Worm (Caenorhabditis elegans) whole organism, late embryonic: ENCODE results near the gene srgp-1.

ENCODE experiments used
- C08G9.2 ChIP-seq: sonication (generic microtip); optimal IDR thresholded peaks from 2 replicates; lab custom pipeline; 2016; ENCODE audit warnings: mild to moderate bottlenecking, missing genetic modification characterization, moderate library complexity, missing compliant biosample characterization
- C38D4.7 ChIP-seq: fragments of 200-800 bp; sonication (Bioruptor generic); optimal IDR thresholded peaks from 2 replicates; lab custom pipeline; 2018; ENCODE audit warnings: mild to moderate bottlenecking, missing genetic modification characterization, moderate library complexity, missing compliant biosample characterization
- F13H6.1 ChIP-seq: sonication (generic microtip); optimal IDR thresholded peaks from 2 replicates; lab custom pipeline; 2016; ENCODE audit warnings: missing genetic modification characterization, missing compliant biosample characterization
- K09A11.1 ChIP-seq: sonication (generic microtip); optimal IDR thresholded peaks from 2 replicates; lab custom pipeline; 2017; ENCODE audit warnings: antibody characterized with exemption, mild to moderate bottlenecking, missing genetic modification characterization, missing compliant biosample characterization; ENCODE audit not compliant: insufficient read depth
- Y22D7AL.16 ChIP-seq: sonication (generic microtip); optimal IDR thresholded peaks from 2 replicates; lab custom pipeline; 2016; ENCODE audit warnings: missing genetic modification characterization, missing compliant biosample characterization
- ahr-1 ChIP-seq: sonication (generic microtip); optimal IDR thresholded peaks from 2 replicates; lab custom pipeline; 2016; ENCODE audit warnings: missing genetic modification characterization, missing compliant biosample characterization
- ama-1 ChIP-seq: fragments of 150-350 bp; optimal IDR thresholded peaks from 2 replicates; lab custom pipeline; 2014
- ceh-14 ChIP-seq: sonication (generic microtip); optimal IDR thresholded peaks from 2 replicates; lab custom pipeline; 2016; ENCODE audit warnings: missing genotype, missing genetic modification characterization, missing compliant biosample characterization
- ceh-19 ChIP-seq: fragments of 200-800 bp; sonication (Bioruptor generic); optimal IDR thresholded peaks from 2 replicates; lab custom pipeline; 2018; ENCODE audit warnings: mild to moderate bottlenecking, missing genetic modification characterization, missing compliant biosample characterization
- ceh-2 ChIP-seq: sonication (generic microtip); optimal IDR thresholded peaks from 2 replicates; lab custom pipeline; 2016; ENCODE audit warnings: missing genotype, missing genetic modification characterization, missing compliant biosample characterization
- ceh-22 ChIP-seq: sonication (generic microtip); optimal IDR thresholded peaks from 2 replicates; lab custom pipeline; 2017; ENCODE audit warnings: missing biosample characterization, missing genetic modification characterization
- ceh-30 ChIP-seq: fragments of 150-350 bp; optimal IDR thresholded peaks from 2 replicates; lab custom pipeline; 2014; ENCODE audit warnings: missing biosample characterization, missing genetic modification characterization
- ceh-31 ChIP-seq: sonication (generic microtip); optimal IDR thresholded peaks from 2 replicates; lab custom pipeline; 2016; ENCODE audit warnings: missing genetic modification characterization, missing compliant biosample characterization
- ceh-34 ChIP-seq: sonication (generic microtip); optimal IDR thresholded peaks from 2 replicates; lab custom pipeline; 2016; ENCODE audit warnings: mild to moderate bottlenecking, missing genetic modification characterization, missing compliant biosample characterization
- ceh-45 ChIP-seq: fragments of 200-800 bp; sonication (Bioruptor generic); IDR thresholded peaks from 2 replicates; pipeline ENCODE4 v1.3.6; 2022; ENCODE audit warnings: missing genetic modification reagents, missing genetic modification characterization, missing compliant biosample characterization
- ceh-6 ChIP-seq: fragments of 200-800 bp; sonication (Bioruptor generic); optimal IDR thresholded peaks from 2 replicates; lab custom pipeline; 2018; ENCODE audit warnings: mild to moderate bottlenecking, missing genetic modification characterization, missing compliant biosample characterization
- ceh-9 ChIP-seq: sonication (generic microtip); optimal IDR thresholded peaks from 2 replicates; lab custom pipeline; 2016; ENCODE audit warnings: mild to moderate bottlenecking, missing genetic modification characterization, inconsistent platforms, missing compliant biosample characterization
- che-1 ChIP-seq: sonication (generic microtip); optimal IDR thresholded peaks from 2 replicates; lab custom pipeline; 2016; ENCODE audit warnings: mild to moderate bottlenecking, missing genetic modification characterization, missing compliant biosample characterization
- dmd-4 ChIP-seq: sonication (generic microtip); optimal IDR thresholded peaks from 2 replicates; lab custom pipeline; 2016; ENCODE audit warnings: borderline replicate concordance, missing genetic modification characterization, missing compliant biosample characterization
- dve-1 ChIP-seq: sonication (generic microtip); optimal IDR thresholded peaks from 2 replicates; lab custom pipeline; 2017; ENCODE audit warnings: antibody characterized with exemption, mild to moderate bottlenecking, missing genetic modification characterization, missing compliant biosample characterization
- elt-4 ChIP-seq: sonication (generic microtip); optimal IDR thresholded peaks from 2 replicates; lab custom pipeline; 2016; ENCODE audit warnings: missing genetic modification characterization, missing compliant biosample characterization
- ets-4 ChIP-seq: sonication (generic microtip); optimal IDR thresholded peaks from 2 replicates; lab custom pipeline; 2016; ENCODE audit warnings: missing genetic modification characterization, missing compliant biosample characterization
- fkh-10 ChIP-seq: fragments of 150-350 bp; optimal IDR thresholded peaks from 2 replicates; lab custom pipeline; 2014; ENCODE audit warnings: missing biosample characterization, missing genetic modification reagents, missing genetic modification characterization
- gmeb-2 ChIP-seq: sonication (generic microtip); optimal IDR thresholded peaks from 2 replicates; lab custom pipeline; 2016; ENCODE audit warnings: missing genetic modification characterization, inconsistent platforms, missing compliant biosample characterization
- hlh-13 ChIP-seq: fragments of 200-800 bp; sonication (Bioruptor generic); optimal IDR thresholded peaks from 2 replicates; lab custom pipeline; 2018; ENCODE audit warnings: mild to moderate bottlenecking, missing genetic modification characterization, missing compliant biosample characterization
- hlh-15 ChIP-seq: sonication (generic microtip); optimal IDR thresholded peaks from 2 replicates; lab custom pipeline; 2016; ENCODE audit warnings: missing genetic modification characterization, missing compliant biosample characterization
- hlh-30 ChIP-seq: sonication (generic microtip); optimal IDR thresholded peaks from 2 replicates; lab custom pipeline; 2017; ENCODE audit warnings: antibody characterized with exemption, missing genetic modification characterization, missing compliant biosample characterization; ENCODE audit not compliant: insufficient read depth
- hlh-8 ChIP-seq: sonication (generic microtip); optimal IDR thresholded peaks from 2 replicates; lab custom pipeline; 2016; ENCODE audit warnings: missing genotype, missing genetic modification characterization, missing compliant biosample characterization
- madf-2 ChIP-seq: sonication (generic microtip); optimal IDR thresholded peaks from 2 replicates; lab custom pipeline; 2017; ENCODE audit warnings: missing genetic modification characterization, missing compliant biosample characterization
- nhr-11 ChIP-seq: fragments of 150-350 bp; optimal IDR thresholded peaks from 2 replicates; lab custom pipeline; 2014; ENCODE audit warnings: missing biosample characterization, missing genetic modification characterization
- nhr-232 ChIP-seq: sonication (generic microtip); optimal IDR thresholded peaks from 2 replicates; lab custom pipeline; 2016; ENCODE audit warnings: missing genetic modification characterization, missing compliant biosample characterization
- odd-2 ChIP-seq: sonication (generic microtip); optimal IDR thresholded peaks from 2 replicates; lab custom pipeline; 2017; ENCODE audit warnings: antibody characterized with exemption, mild to moderate bottlenecking, missing genetic modification characterization, missing compliant biosample characterization
- pag-3 ChIP-seq: sonication (generic microtip); optimal IDR thresholded peaks from 2 replicates; lab custom pipeline; 2016; ENCODE audit warnings: missing compliant biosample characterization, missing genetic modification characterization, borderline replicate concordance
- pat-9 ChIP-seq: fragments of 200-800 bp; sonication (Bioruptor generic); optimal IDR thresholded peaks from 2 replicates; lab custom pipeline; 2018; ENCODE audit warnings: mild to moderate bottlenecking, missing genetic modification characterization, moderate library complexity, missing compliant biosample characterization
- pha-2 ChIP-seq: sonication (generic microtip); optimal IDR thresholded peaks from 2 replicates; lab custom pipeline; 2017; ENCODE audit warnings: mild to moderate bottlenecking, missing genetic modification characterization, missing compliant biosample characterization
- pha-4 ChIP-seq: fragments of 150-350 bp; optimal IDR thresholded peaks from 2 replicates; lab custom pipeline; 2018; ENCODE audit warnings: missing biosample characterization, missing genetic modification reagents, missing genetic modification characterization
- pqm-1 ChIP-seq: sonication (generic microtip); optimal IDR thresholded peaks from 2 replicates; lab custom pipeline; 2016; ENCODE audit warnings: missing genetic modification characterization, missing compliant biosample characterization
- ref-2 ChIP-seq: sonication (generic microtip); optimal IDR thresholded peaks from 2 replicates; lab custom pipeline; 2016; ENCODE audit warnings: missing genetic modification characterization, missing compliant biosample characterization
- rnt-1 ChIP-seq: sonication (generic microtip); optimal IDR thresholded peaks from 2 replicates; lab custom pipeline; 2016; ENCODE audit warnings: missing genetic modification characterization, missing compliant biosample characterization
- sdc-2 ChIP-seq: sonication (generic microtip); optimal IDR thresholded peaks from 2 replicates; lab custom pipeline; 2016; ENCODE audit warnings: missing genotype, missing genetic modification characterization, missing compliant biosample characterization
- sox-2 ChIP-seq: fragments of 200-800 bp; sonication (Bioruptor generic); IDR thresholded peaks from 2 replicates; pipeline ENCODE4 v1.3.6; 2022; ENCODE audit warnings: missing genetic modification reagents, missing genetic modification characterization, missing compliant biosample characterization
- sox-4 ChIP-seq: sonication (generic microtip); optimal IDR thresholded peaks from 2 replicates; lab custom pipeline; 2017; ENCODE audit warnings: mild to moderate bottlenecking, missing genetic modification characterization, inconsistent platforms, missing compliant biosample characterization
- syd-9 ChIP-seq: sonication (generic microtip); optimal IDR thresholded peaks from 2 replicates; lab custom pipeline; 2016; ENCODE audit warnings: mild to moderate bottlenecking, missing genetic modification characterization, moderate library complexity, missing compliant biosample characterization
- tbx-2 ChIP-seq: sonication (generic microtip); optimal IDR thresholded peaks from 2 replicates; lab custom pipeline; 2016; ENCODE audit warnings: missing genetic modification characterization, missing compliant biosample characterization
- tbx-7 ChIP-seq: sonication (generic microtip); optimal IDR thresholded peaks from 2 replicates; lab custom pipeline; 2016; ENCODE audit warnings: missing genotype, missing genetic modification characterization, missing compliant biosample characterization
- ttx-3 ChIP-seq: sonication (generic microtip); optimal IDR thresholded peaks from 2 replicates; lab custom pipeline; 2016; ENCODE audit warnings: missing genetic modification reagents, missing genetic modification characterization, missing compliant biosample characterization
- unc-42 ChIP-seq: sonication (generic microtip); optimal IDR thresholded peaks from 2 replicates; lab custom pipeline; 2016; ENCODE audit warnings: missing genotype, missing genetic modification characterization, missing compliant biosample characterization
- unc-86 ChIP-seq: sonication (generic microtip); optimal IDR thresholded peaks from 2 replicates; lab custom pipeline; 2016; ENCODE audit warnings: missing genetic modification characterization, missing compliant biosample characterization
- zip-5 ChIP-seq: sonication (generic microtip); optimal IDR thresholded peaks from 2 replicates; lab custom pipeline; 2016; ENCODE audit warnings: missing genetic modification characterization, missing compliant biosample characterization
- ztf-16 ChIP-seq: sonication (generic microtip); optimal IDR thresholded peaks from 2 replicates; lab custom pipeline; 2017; ENCODE audit warnings: missing genetic modification characterization, missing compliant biosample characterization

The srgp-1 gene

ce11 chrIV:11592820-11593219 is 22.5 kb downstream of the srgp-1 start:
- TF ChIP-seq Y22D7AL.16 (tag; lab: Kevin White, UChicago) (no peak), C08G9.2 (tag; lab: Kevin White, UChicago) (peak; percentile 55), madf-2 (no peak), hlh-13 (GFP tag; lab: Kevin White, UChicago) (no peak), nhr-11 (tag; lab: Kevin White, UChicago) (no peak), tbx-2 (tag; lab: Kevin White, UChicago) (no peak), hlh-15 (tag; lab: Kevin White, UChicago) (no peak), ceh-19 (no peak), zip-5 (tag; lab: Kevin White, UChicago) (peak; percentile 66), pag-3 (tag; lab: Kevin White, UChicago) (no peak), hlh-30 (tag; lab: Kevin White, UChicago) (no peak), odd-2 (tag; lab: Kevin White, UChicago) (no peak), ets-4 (tag; lab: Kevin White, UChicago) (peak; percentile 44), che-1 (tag; lab: Kevin White, UChicago) (no peak), pha-2 (tag; lab: Kevin White, UChicago) (no peak), unc-86 (no peak), ceh-2 (peak; percentile 36), ceh-31 (tag; lab: Kevin White, UChicago) (peak; percentile 12)

- TF ChIP-seq ceh-2 (no peak), pat-9 (tag; lab: Kevin White, UChicago) (peak; percentile 31), unc-42 (peak; percentile 91), pha-4 (tag; lab: Kevin White, UChicago) (no peak), zip-5 (tag; lab: Kevin White, UChicago) (no peak), ztf-16 (tag; lab: Kevin White, UChicago) (no peak), sox-4 (tag; lab: Kevin White, UChicago) (no peak), ttx-3 (tag; lab: Kevin White, UChicago) (peak; percentile 23), pha-2 (tag; lab: Kevin White, UChicago) (no peak), odd-2 (tag; lab: Kevin White, UChicago) (no peak), tbx-7 (tag; lab: Kevin White, UChicago) (no peak), ceh-30 (tag; lab: Kevin White, UChicago) (peak; percentile 37), rnt-1 (tag; lab: Kevin White, UChicago) (no peak), unc-86 (no peak), tbx-2 (tag; lab: Kevin White, UChicago) (peak; percentile 80), hlh-8 (tag; lab: Kevin White, UChicago) (peak; percentile 67), fkh-10 (GFP tag; lab: Kevin White, UChicago) (peak; percentile 61), ceh-22 (tag; lab: Kevin White, UChicago) (peak; percentile 86), sdc-2 (tag; lab: Kevin White, UChicago) (no peak), dve-1 (tag; lab: Kevin White, UChicago) (peak; percentile 77), ceh-6 (GFP tag; lab: Kevin White, UChicago) (peak; percentile 16), ceh-9 (tag; lab: Kevin White, UChicago) (no peak), gmeb-2 (tag; lab: Kevin White, UChicago) (no peak), ama-1 (lab: Kevin White, UChicago) (no peak), dmd-4 (tag; lab: Kevin White, UChicago) (no peak), K09A11.1 (tag; lab: Kevin White, UChicago) (peak; percentile 1), elt-4 (tag; lab: Kevin White, UChicago) (no peak), C38D4.7 (GFP tag; lab: Kevin White, UChicago) (no peak), ref-2 (tag; lab: Kevin White, UChicago) (peak; percentile 80), pqm-1 (tag; lab: Kevin White, UChicago) (no peak), ceh-14 (tag; lab: Kevin White, UChicago) (peak; percentile 36), nhr-232 (no peak), F13H6.1 (tag; lab: Kevin White, UChicago) (peak; percentile 24), syd-9 (tag; lab: Kevin White, UChicago) (no peak), C08G9.2 (tag; lab: Kevin White, UChicago) (no peak), ceh-34 (tag; lab: Kevin White, UChicago) (peak; percentile 70), sox-2 (GFP tag; lab: Robert Waterston, UW) (no peak; the same call in 1 of the 2 replicates), ahr-1 (tag; lab: Kevin White, UChicago) (no peak), ceh-45 (GFP tag; lab: Robert Waterston, UW) (no peak)
These were observed 23.3 kb downstream of the srgp-1 start, which contains the start of gene F40F11.3 for ce11 chrIV:11593415-11594190. Gene F40F11.3 (minus strand): TSS chrIV:11594003.
